Worm (Caenorhabditis elegans): ENCODE results near the gene ceh-49.

Gene ceh-49

DNA sequence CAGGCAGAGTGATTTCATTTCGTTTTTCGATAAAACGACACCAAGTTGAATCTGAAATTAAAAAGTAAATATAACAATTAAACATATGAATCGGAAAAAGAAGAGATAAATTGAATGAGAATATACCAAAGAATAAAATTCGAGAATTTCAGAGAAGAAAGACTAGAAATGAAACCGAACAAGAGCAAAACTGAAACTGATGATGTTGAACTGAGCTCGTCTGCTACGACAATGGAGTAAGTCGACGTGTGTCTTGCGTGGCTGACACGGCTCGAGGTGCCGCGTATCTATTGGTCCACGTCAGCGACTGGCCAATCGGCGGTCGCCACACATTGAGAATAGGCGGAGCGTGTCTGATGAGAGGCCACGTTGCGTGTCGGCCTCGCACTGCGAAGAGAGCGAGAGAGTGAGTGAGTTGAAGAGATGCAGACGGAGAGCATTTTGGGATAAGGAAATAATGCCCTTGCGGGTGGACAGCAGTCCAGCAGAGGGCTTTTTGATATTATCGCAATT lies 19.5 kb downstream of the ceh-49 start, which contains the start of gene crt-1 (continued):
- TF ChIP-seq snpc-1.1 (tag; optimal IDR thresholded peaks at IDR 0.05; ENCODE audit: insufficient read depth) (no peak), bed-1 (GFP tag; IDR thresholded peaks at IDR 0.05) (no peak)

DNA sequence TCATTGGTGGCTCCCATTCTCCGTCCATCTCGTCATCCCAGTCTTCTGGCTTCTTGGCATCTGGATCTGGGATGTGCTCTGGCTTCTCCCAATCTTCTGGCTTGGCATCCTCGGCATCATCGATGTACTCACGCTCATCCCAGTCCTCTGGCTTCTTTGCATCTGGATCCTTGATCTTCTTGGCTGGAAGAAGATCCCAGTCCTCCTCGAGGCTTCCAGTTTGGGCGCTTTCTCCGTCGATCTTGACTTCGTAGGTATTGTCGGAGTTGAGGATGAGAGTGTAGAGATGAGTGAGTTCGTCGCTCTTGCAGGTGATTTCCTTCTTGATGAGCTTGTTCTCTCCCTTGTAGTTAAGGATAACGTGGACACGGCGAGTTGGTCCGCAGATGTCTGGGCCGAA lies 20.4 kb downstream of the ceh-49 start:
- TF ChIP-seq Y53G8AR.9 (GFP tag; conservative IDR thresholded peaks at IDR 0.05) = no peak
- TF ChIP-seq madf-8 (GFP tag; conservative IDR thresholded peaks at IDR 0.05) = no peak
- TF ChIP-seq hmg-1.2 (GFP tag; IDR thresholded peaks at IDR 0.05) = 0 out of 2 replicates have a peak, but pooled peaks have one; percentile 9
- TF ChIP-seq lin-26 (GFP tag; IDR thresholded peaks at IDR 0.05) = 0 out of 2 replicates have a peak, but pooled peaks have one; percentile 38
- no peak for TF ChIP-seq ztf-25 (GFP tag; IDR thresholded peaks at IDR 0.05)
- TF ChIP-seq ceh-27 (GFP tag; optimal IDR thresholded peaks at IDR 0.05) = no peak
- no peak for TF ChIP-seq F37B4.10 (GFP tag; IDR thresholded peaks at IDR 0.05)
- no peak for TF ChIP-seq dpff-1 (tag; optimal IDR thresholded peaks at IDR 0.05)
- no peak for TF ChIP-seq tbp1 (GFP tag; optimal IDR thresholded peaks at IDR 0.05)
- no peak for TF ChIP-seq attf-5 (GFP tag; optimal IDR thresholded peaks at IDR 0.05)

DNA sequence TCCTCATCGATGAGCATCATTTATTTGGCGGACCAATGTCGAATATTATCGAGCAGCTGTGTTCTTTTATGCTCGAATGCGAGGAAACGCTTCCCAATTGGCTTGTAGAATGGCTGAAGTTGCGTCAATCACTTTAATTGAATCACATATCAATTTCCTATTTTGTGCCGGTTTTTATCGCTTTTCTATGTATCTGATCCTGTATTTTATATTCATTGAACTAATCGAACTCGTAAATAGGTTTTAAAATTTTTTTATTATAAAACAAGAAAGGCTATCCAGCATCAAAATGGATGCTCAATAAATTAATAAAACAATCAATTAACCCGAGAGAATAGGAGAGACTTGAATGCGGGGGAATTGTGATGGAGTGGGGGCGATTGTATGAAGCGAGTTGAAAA lies 21.3 kb downstream of the ceh-49 start:
- TF ChIP-seq lir-1 (GFP tag; conservative IDR thresholded peaks at IDR 0.05) (no peak), tbp1 (GFP tag; optimal IDR thresholded peaks at IDR 0.05) (peak; percentile 8), snpc-3.4 (tag; optimal IDR thresholded peaks at IDR 0.05) (peak; percentile 51), mxl-1 (tag; optimal IDR thresholded peaks at IDR 0.05) (peak; percentile 32), snpc-4 (GFP tag; optimal IDR thresholded peaks at IDR 0.05) (no peak), snpc-4 (tag; optimal IDR thresholded peaks at IDR 0.05) (peak in 1 of 4 experiments; percentile 2), attf-5 (GFP tag; optimal IDR thresholded peaks at IDR 0.05) (peak; percentile 10), egrh-3 (GFP tag; IDR thresholded peaks at IDR 0.05) (no peak), zfh-2 (GFP tag; conservative IDR thresholded peaks at IDR 0.05) (no peak), ama-1 (optimal IDR thresholded peaks at IDR 0.05) (peak; percentile 74), ama-1 (GFP tag; optimal IDR thresholded peaks at IDR 0.05) (peak in 1 of 2 experiments; percentile 65), cebp-1 (GFP tag; IDR thresholded peaks at IDR 0.05) (no peak), cebp-1 (tag; optimal IDR thresholded peaks at IDR 0.05) (peak; percentile 9), madf-6 (GFP tag; IDR thresholded peaks at IDR 0.05) (peak; percentile 49; the same call in 1 of the 2 replicates), hrde-1 (tag; optimal IDR thresholded peaks at IDR 0.05; ENCODE audit: borderline replicate concordance) (peak; percentile 74), lin-26 (GFP tag; IDR thresholded peaks at IDR 0.05) (peak; percentile 58; the same call in 1 of the 2 replicates), die-1 (tag; optimal IDR thresholded peaks at IDR 0.05) (peak; percentile 42), pbrm-1 (GFP tag; IDR thresholded peaks at IDR 0.05) (peak; percentile 57; the same call in 1 of the 2 replicates), nfyb-1 (GFP tag; IDR thresholded peaks at IDR 0.05) (peak; percentile 79; the same call in 1 of the 2 replicates), rec-8 (tag; optimal IDR thresholded peaks at IDR 0.05) (peak in 1 of 2 experiments; percentile 10), lsl-1 (GFP tag; optimal IDR thresholded peaks at IDR 0.05) (no peak), D2030.7 (GFP tag; IDR thresholded peaks at IDR 0.05) (peak; percentile 54; the same call in 1 of the 2 replicates), let-607 (tag; optimal IDR thresholded peaks at IDR 0.05) (no peak), mel-28 (tag; optimal IDR thresholded peaks at IDR 0.05; ENCODE audit: borderline replicate concordance) (peak; percentile 37), B0336.3 (GFP tag; IDR thresholded peaks at IDR 0.05) (peak; percentile 42; the same call in 1 of the 2 replicates), Y79H2A.3 (GFP tag; conservative IDR thresholded peaks at IDR 0.05) (peak; percentile 73; the same call in 1 of the 2 replicates), repo-1 (tag; optimal IDR thresholded peaks at IDR 0.05) (peak; percentile 28), ztf-28 (GFP tag; IDR thresholded peaks at IDR 0.05) (no peak), madf-8 (GFP tag; conservative IDR thresholded peaks at IDR 0.05) (0 out of 2 replicates have a peak, but pooled peaks have one; percentile 7), him-1 (tag; optimal IDR thresholded peaks at IDR 0.05) (peak; percentile 71), athp-1 (tag; optimal IDR thresholded peaks at IDR 0.05) (peak; percentile 49), Y53G8AR.9 (GFP tag; conservative IDR thresholded peaks at IDR 0.05) (0 out of 2 replicates have a peak, but pooled peaks have one; percentile 42), Y95B8A.8 (GFP tag; IDR thresholded peaks at IDR 0.05) (peak; percentile 38; the same call in 1 of the 2 replicates), F57C9.4 (tag; optimal IDR thresholded peaks at IDR 0.05) (no peak)
